Worm (Caenorhabditis elegans) whole organism, L2 larva: ENCODE results near the gene C18C4.7.

ENCODE experiments used
- C34F6.9 ChIP-seq: fragments of 150-350 bp; optimal IDR thresholded peaks from 2 replicates; lab custom pipeline; 2014; ENCODE audit warnings: missing biosample characterization, missing genetic modification characterization
- F13H6.1 ChIP-seq: sonication (generic microtip); optimal IDR thresholded peaks from 2 replicates; lab custom pipeline; 2016; ENCODE audit warnings: missing genetic modification characterization, missing compliant biosample characterization
- R02D3.7 ChIP-seq: fragments of 150-350 bp; optimal IDR thresholded peaks from 2 replicates; lab custom pipeline; 2014; ENCODE audit warnings: missing biosample characterization, missing genetic modification characterization
- Y55F3AM.14 ChIP-seq: fragments of 200-800 bp; sonication (Bioruptor generic); optimal IDR thresholded peaks from 2 replicates; lab custom pipeline; 2018; ENCODE audit warnings: mild to moderate bottlenecking, missing genetic modification characterization, missing compliant biosample characterization
- ZK546.5 ChIP-seq: sonication (generic microtip); optimal IDR thresholded peaks from 2 replicates; lab custom pipeline; 2017; ENCODE audit warnings: missing biosample characterization, missing genetic modification characterization
- alr-1 ChIP-seq: fragments of 150-350 bp; optimal IDR thresholded peaks from 2 replicates; lab custom pipeline; 2014; ENCODE audit warnings: missing biosample characterization, missing genetic modification characterization
- aly-2 ChIP-seq: fragments of 150-350 bp; optimal IDR thresholded peaks from 2 replicates; lab custom pipeline; 2014; ENCODE audit warnings: missing biosample characterization, missing genetic modification characterization
- ama-1 ChIP-seq: fragments of 150-350 bp; optimal IDR thresholded peaks from 2 replicates; lab custom pipeline; 2018; ENCODE audit warnings: inconsistent platforms
- blmp-1 ChIP-seq: sonication (generic microtip); optimal IDR thresholded peaks from 2 replicates; lab custom pipeline; 2017; ENCODE audit warnings: missing genetic modification characterization, mild to moderate bottlenecking, missing compliant biosample characterization, antibody characterized with exemption, moderate library complexity; ENCODE audit not compliant: insufficient read depth
- ceh-82 ChIP-seq: fragments of 150-350 bp; optimal IDR thresholded peaks from 2 replicates; lab custom pipeline; 2014; ENCODE audit warnings: missing biosample characterization, missing genetic modification characterization
- crh-2 ChIP-seq: sonication (generic microtip); optimal IDR thresholded peaks from 2 replicates; lab custom pipeline; 2017; ENCODE audit warnings: missing biosample characterization, missing genetic modification characterization
- dmd-4 ChIP-seq: sonication (generic microtip); optimal IDR thresholded peaks from 2 replicates; lab custom pipeline; 2017; ENCODE audit warnings: missing biosample characterization, missing genetic modification characterization
- egl-27 ChIP-seq: sonication (generic microtip); optimal IDR thresholded peaks from 3 replicates; lab custom pipeline; 2017; ENCODE audit warnings: missing biosample characterization, missing genetic modification reagents, missing genetic modification characterization
- elt-1 ChIP-seq: fragments of 150-350 bp; optimal IDR thresholded peaks from 2 replicates; lab custom pipeline; 2014; ENCODE audit warnings: missing biosample characterization, missing genetic modification characterization
- elt-3 ChIP-seq: sonication (generic microtip); optimal IDR thresholded peaks from 2 replicates; lab custom pipeline; 2017; ENCODE audit warnings: missing biosample characterization, missing genetic modification characterization
- fos-1 ChIP-seq: fragments of 150-350 bp; optimal IDR thresholded peaks from 2 replicates; lab custom pipeline; 2014; ENCODE audit warnings: missing biosample characterization, missing genetic modification characterization
- gmeb-1 ChIP-seq: fragments of 150-350 bp; optimal IDR thresholded peaks from 2 replicates; lab custom pipeline; 2014; ENCODE audit warnings: missing biosample characterization, missing genetic modification characterization
- lin-11 ChIP-seq: fragments of 150-350 bp; sonication (generic microtip); optimal IDR thresholded peaks from 2 replicates; lab custom pipeline; 2014; ENCODE audit warnings: missing biosample characterization, missing genetic modification characterization, inconsistent platforms, mixed read lengths
- lin-13 ChIP-seq: fragments of 150-350 bp; optimal IDR thresholded peaks from 2 replicates; lab custom pipeline; 2014; ENCODE audit warnings: missing biosample characterization, missing genetic modification reagents, missing genetic modification characterization
- lin-39 ChIP-seq: fragments of 150-350 bp; optimal IDR thresholded peaks from 2 replicates; lab custom pipeline; 2014; ENCODE audit warnings: missing biosample characterization, missing genetic modification reagents, missing genetic modification characterization
- lsy-2 ChIP-seq, 2 experiments: fragments of 150-350 bp in 1 of 2; sonication (generic microtip) in 1 of 2; optimal IDR thresholded peaks; 2 replicates each; lab custom pipeline; 2014 to 2017; ENCODE audit warnings: missing biosample characterization in 2 of 2, missing genetic modification characterization in 2 of 2
- mab-5 ChIP-seq: fragments of 150-350 bp; optimal IDR thresholded peaks from 2 replicates; lab custom pipeline; 2014; ENCODE audit warnings: missing biosample characterization, missing genetic modification characterization
- mbf-1 ChIP-seq: sonication (generic microtip); optimal IDR thresholded peaks from 2 replicates; lab custom pipeline; 2017; ENCODE audit warnings: missing biosample characterization, missing genetic modification characterization
- mdl-1 ChIP-seq, 2 experiments: fragments of 150-350 bp in 1 of 2; sonication (generic microtip) in 1 of 2; optimal IDR thresholded peaks; 2 replicates each; lab custom pipeline; 2017; ENCODE audit warnings: missing biosample characterization in 2 of 2, missing genetic modification characterization in 2 of 2
- nhr-10 ChIP-seq: sonication (generic microtip); optimal IDR thresholded peaks from 2 replicates; lab custom pipeline; 2017; ENCODE audit warnings: missing biosample characterization, missing genetic modification characterization
- nhr-11 ChIP-seq: fragments of 150-350 bp; optimal IDR thresholded peaks from 2 replicates; lab custom pipeline; 2014; ENCODE audit warnings: missing biosample characterization, missing genetic modification characterization
- nhr-12 ChIP-seq: fragments of 150-350 bp; optimal IDR thresholded peaks from 2 replicates; lab custom pipeline; 2014; ENCODE audit warnings: missing biosample characterization, missing genetic modification characterization
- nhr-129 ChIP-seq: fragments of 150-350 bp; optimal IDR thresholded peaks from 2 replicates; lab custom pipeline; 2014; ENCODE audit warnings: missing biosample characterization, missing genetic modification characterization
- nhr-23 ChIP-seq: fragments of 150-350 bp; optimal IDR thresholded peaks from 2 replicates; lab custom pipeline; 2014; ENCODE audit warnings: missing biosample characterization, missing genetic modification reagents, missing genetic modification characterization
- nhr-237 ChIP-seq: fragments of 150-350 bp; optimal IDR thresholded peaks from 2 replicates; lab custom pipeline; 2014; ENCODE audit warnings: missing biosample characterization, missing genetic modification characterization
- nhr-6 ChIP-seq: fragments of 150-350 bp; optimal IDR thresholded peaks from 2 replicates; lab custom pipeline; 2014; ENCODE audit warnings: missing biosample characterization, missing genetic modification characterization
- nhr-77 ChIP-seq: fragments of 150-350 bp; optimal IDR thresholded peaks from 2 replicates; lab custom pipeline; 2014; ENCODE audit warnings: missing biosample characterization, missing genetic modification characterization
- peb-1 ChIP-seq: fragments of 150-350 bp; optimal IDR thresholded peaks from 2 replicates; lab custom pipeline; 2014; ENCODE audit warnings: missing biosample characterization, missing genetic modification characterization
- sem-4 ChIP-seq: fragments of 150-350 bp; optimal IDR thresholded peaks from 2 replicates; lab custom pipeline; 2014; ENCODE audit warnings: missing biosample characterization, missing genetic modification reagents, missing genetic modification characterization
- skn-1 ChIP-seq: sonication (generic microtip); optimal IDR thresholded peaks from 2 replicates; lab custom pipeline; 2017; ENCODE audit warnings: missing biosample characterization, missing genetic modification characterization
- sma-3 ChIP-seq: sonication (generic microtip); optimal IDR thresholded peaks from 2 replicates; lab custom pipeline; 2016; ENCODE audit warnings: missing genetic modification reagents, missing genetic modification characterization, missing compliant biosample characterization
- sma-9 ChIP-seq, 2 experiments: fragments of 150-350 bp in 1 of 2; sonication (generic microtip) in 1 of 2; optimal IDR thresholded peaks; 2 replicates each; lab custom pipeline; 2014 to 2016; ENCODE audit warnings: missing genetic modification characterization in 2 of 2, mild to moderate bottlenecking in 1 of 2, missing biosample characterization in 1 of 2, missing compliant biosample characterization in 1 of 2, missing genetic modification reagents in 1 of 2, moderate library complexity in 1 of 2
- snpc-4 ChIP-seq: fragments of 150-350 bp; optimal IDR thresholded peaks from 2 replicates; lab custom pipeline; 2014; ENCODE audit warnings: missing biosample characterization, missing genetic modification characterization
- unc-39 ChIP-seq: fragments of 150-350 bp; optimal IDR thresholded peaks from 2 replicates; lab custom pipeline; 2014; ENCODE audit warnings: missing biosample characterization, missing genetic modification characterization
- unc-55 ChIP-seq: fragments of 150-350 bp; sonication (generic microtip); optimal IDR thresholded peaks from 3 replicates; lab custom pipeline; 2014; ENCODE audit warnings: missing biosample characterization, missing genetic modification reagents, missing genetic modification characterization
- zag-1 ChIP-seq: fragments of 150-350 bp; optimal IDR thresholded peaks from 2 replicates; lab custom pipeline; 2014; ENCODE audit warnings: missing biosample characterization, missing genetic modification characterization
- ztf-1 ChIP-seq: fragments of 200-800 bp; sonication (Bioruptor generic); conservative IDR thresholded peaks from 2 replicates; pipeline ENCODE4 v1.3.6; 2022; ENCODE audit warnings: missing genetic modification characterization, missing compliant biosample characterization
- ztf-11 ChIP-seq: sonication (generic microtip); optimal IDR thresholded peaks from 2 replicates; lab custom pipeline; 2017; ENCODE audit warnings: missing biosample characterization, missing genetic modification characterization
- ztf-4 ChIP-seq: fragments of 150-350 bp; optimal IDR thresholded peaks from 2 replicates; lab custom pipeline; 2014; ENCODE audit warnings: missing biosample characterization, missing genetic modification characterization

The C18C4.7 gene

DNA sequence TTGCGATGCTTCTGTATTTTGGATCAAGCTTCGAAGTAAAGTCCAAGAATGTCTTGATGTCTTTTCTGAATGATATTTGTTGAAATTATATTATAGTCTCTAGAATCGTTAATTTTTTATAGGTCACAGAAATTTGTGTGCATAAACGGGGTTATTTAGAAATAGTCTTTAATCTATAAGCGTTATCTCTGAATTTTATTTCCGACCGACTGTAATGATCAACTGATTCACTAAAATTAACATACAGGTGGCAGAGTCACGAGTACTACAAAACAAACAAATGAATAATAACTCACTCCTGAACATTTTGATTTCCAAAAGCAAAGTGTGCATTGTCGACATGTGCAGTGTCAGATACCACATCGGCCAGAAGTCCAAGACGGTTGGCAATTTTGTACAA, 55.3 kb downstream of the C18C4.7 start:
- TF ChIP-seq fos-1 (tag; lab: Kevin White, UChicago) (peak; percentile 10), crh-2 (tag; lab: Kevin White, UChicago) (peak; percentile 8), nhr-77 (tag; lab: Kevin White, UChicago) (no peak)
- TF ChIP-seq, all 48 proteins: peak for 2

- no peak for TF ChIP-seq gmeb-1
- TF ChIP-seq fos-1 (tag; lab: Kevin White, UChicago): peak; percentile 16
- no peak for TF ChIP-seq aly-2
Measured at ce11 chrV:5509966-5510365, 57.1 kb downstream of the C18C4.7 start.

ce11 chrV:5509134-5509533, 57.9 kb downstream of the C18C4.7 start:
- TF ChIP-seq Y55F3AM.14 (GFP tag; lab: Kevin White, UChicago): no peak
- no peak for TF ChIP-seq nhr-10 (tag; lab: Kevin White, UChicago)
- no peak for TF ChIP-seq snpc-4 (tag; lab: Kevin White, UChicago)
- no peak for TF ChIP-seq ztf-4 (tag; lab: Kevin White, UChicago)
- TF ChIP-seq nhr-23 (tag; lab: Kevin White, UChicago): no peak
- TF ChIP-seq elt-1: no peak
- no peak for TF ChIP-seq gmeb-1
- TF ChIP-seq skn-1: no peak
- no peak for TF ChIP-seq dmd-4 (tag; lab: Kevin White, UChicago)
- TF ChIP-seq lin-11: no peak
- no peak for TF ChIP-seq ama-1 (lab: Kevin White, UChicago)
- no peak for TF ChIP-seq ztf-1
- TF ChIP-seq mab-5 (tag; lab: Kevin White, UChicago): no peak
- TF ChIP-seq nhr-237 (tag; lab: Kevin White, UChicago): no peak
- TF ChIP-seq egl-27: no peak
- TF ChIP-seq elt-3: no peak
- no peak for TF ChIP-seq mbf-1 (tag; lab: Kevin White, UChicago)
- TF ChIP-seq sem-4: no peak

DNA sequence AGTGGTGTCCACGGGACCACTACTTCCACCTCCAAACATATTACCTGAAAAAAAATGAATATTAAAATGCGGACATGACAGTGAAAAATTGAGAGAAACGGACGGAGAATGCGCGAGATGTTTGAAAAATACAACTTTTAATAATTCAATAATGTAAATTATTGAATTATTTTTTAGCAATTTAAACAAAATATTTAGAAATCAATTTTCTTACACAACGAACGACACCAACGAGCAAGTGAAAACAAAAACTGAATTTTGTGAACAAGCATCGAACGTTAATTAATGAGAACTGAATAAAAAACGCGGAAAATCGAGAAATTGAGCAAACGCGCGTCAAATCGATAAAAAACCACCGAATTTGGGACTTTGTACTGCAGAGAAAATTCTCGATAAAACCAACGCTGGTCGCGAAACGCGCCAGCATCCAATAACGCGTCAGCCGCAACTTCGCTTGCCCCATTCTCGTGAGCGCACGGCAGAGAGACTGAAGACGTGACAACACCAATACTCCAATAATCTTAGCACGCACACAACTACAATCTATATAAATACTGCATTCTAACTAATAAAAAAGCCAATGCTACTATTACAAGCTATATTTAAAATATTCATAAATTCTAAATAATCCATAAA, 62.1 kb downstream of the C18C4.7 start, which contains the start of the genes dnj-19 and nhr-47:
Gene dnj-19 (minus strand): TSS at position 51 of the 636 bp plus-strand sequence.
Gene nhr-47 (plus strand): TSS at position 447 of the 636 bp plus-strand sequence.
- TF ChIP-seq nhr-12 (tag; lab: Kevin White, UChicago) (peak; percentile 37), F13H6.1 (tag; lab: Kevin White, UChicago) (peak; percentile 88), sem-4 (peak; percentile 84), unc-39 (no peak), skn-1 (no peak), crh-2 (tag; lab: Kevin White, UChicago) (peak; percentile 93), zag-1 (tag; lab: Kevin White, UChicago) (peak; percentile 43), mab-5 (tag; lab: Kevin White, UChicago) (peak; percentile 86), R02D3.7 (tag; lab: Kevin White, UChicago) (peak; percentile 36), elt-1 (no peak), unc-55 (peak; percentile 95), C34F6.9 (peak; percentile 96), elt-3 (no peak), ceh-82 (peak; percentile 50), ztf-11 (no peak), nhr-77 (tag; lab: Kevin White, UChicago) (no peak), mdl-1 (tag; optimal IDR thresholded peaks at IDR 0.05; lab: Kevin White, UChicago) (peak in 1 of 2 experiments; percentile 68), nhr-10 (tag; lab: Kevin White, UChicago) (peak; percentile 42), dmd-4 (tag; lab: Kevin White, UChicago) (no peak), snpc-4 (tag; lab: Kevin White, UChicago) (peak; percentile 74), blmp-1 (tag; lab: Kevin White, UChicago) (peak; percentile 26), ama-1 (lab: Kevin White, UChicago) (peak; percentile 7), lin-39 (tag; lab: Kevin White, UChicago) (no peak), sma-3 (GFP tag; lab: Kevin White, UChicago) (peak; percentile 90), lin-11 (peak; percentile 97), nhr-23 (tag; lab: Kevin White, UChicago) (no peak), fos-1 (tag; lab: Kevin White, UChicago) (peak; percentile 49), nhr-6 (tag; lab: Kevin White, UChicago) (peak; percentile 56), nhr-237 (tag; lab: Kevin White, UChicago) (peak; percentile 7), nhr-11 (tag; lab: Kevin White, UChicago) (no peak), ZK546.5 (no peak), ztf-4 (tag; lab: Kevin White, UChicago) (peak; percentile 66), peb-1 (tag; lab: Kevin White, UChicago) (no peak), gmeb-1 (peak; percentile 90), lin-13 (GFP tag; lab: Kevin White, UChicago) (peak; percentile 83), lsy-2 (tag; optimal IDR thresholded peaks at IDR 0.05; lab: Kevin White, UChicago) (peak; percentile 89 to 93), nhr-129 (tag; lab: Kevin White, UChicago) (peak; percentile 87), alr-1 (tag; lab: Kevin White, UChicago) (no peak), sma-9 (GFP tag; optimal IDR thresholded peaks at IDR 0.05; lab: Kevin White, UChicago) (peak; percentile 91), sma-9 (tag; optimal IDR thresholded peaks at IDR 0.05; lab: Kevin White, UChicago) (no peak), aly-2 (no peak), Y55F3AM.14 (GFP tag; lab: Kevin White, UChicago) (peak; percentile 99), mbf-1 (tag; lab: Kevin White, UChicago) (no peak), ztf-1 (no peak)
